Worm (Caenorhabditis elegans) whole organism, L4 larva: ENCODE results near the gene F13E9.9.

Experiments
- Y5F2A.4 ChIP-seq: fragments of 200-800 bp; sonication (Bioruptor generic); optimal IDR thresholded peaks from 2 replicates; lab custom pipeline; 2018; ENCODE audit warnings: mild to moderate bottlenecking, missing genetic modification characterization, missing compliant biosample characterization
- ZK546.5 ChIP-seq, 2 experiments: sonication (generic microtip); optimal IDR thresholded peaks; 2 replicates each; lab custom pipeline; 2017; ENCODE audit warnings: missing biosample characterization in 2 of 2, missing genetic modification characterization in 2 of 2
- aha-1 ChIP-seq: fragments of 150-350 bp; peaks from one replicate; lab custom pipeline; 2014; ENCODE audit warnings: missing biosample characterization, missing genetic modification characterization
- arid-1 ChIP-seq: fragments of 200-800 bp; sonication (Bioruptor generic); conservative IDR thresholded peaks from 2 replicates; pipeline ENCODE4 v1.3.6; 2022; ENCODE audit warnings: missing genetic modification reagents, missing genetic modification characterization, missing compliant biosample characterization
- ceh-28 ChIP-seq: fragments of 150-350 bp; optimal IDR thresholded peaks from 2 replicates; lab custom pipeline; 2014; ENCODE audit warnings: missing biosample characterization, missing genetic modification reagents, missing genetic modification characterization
- ceh-82 ChIP-seq: sonication (generic microtip); optimal IDR thresholded peaks from 2 replicates; lab custom pipeline; 2017; ENCODE audit warnings: missing biosample characterization, missing genetic modification characterization
- cey-2 ChIP-seq: sonication (generic microtip); optimal IDR thresholded peaks from 3 replicates; lab custom pipeline; 2017; ENCODE audit warnings: missing genetic modification characterization, mild to moderate bottlenecking, missing compliant biosample characterization, antibody characterized with exemption, borderline replicate concordance; ENCODE audit not compliant: insufficient read depth
- daf-16 ChIP-seq, 3 experiments: sonication (generic microtip); optimal IDR thresholded peaks; 2 replicates each; lab custom pipeline; 2016 to 2017; ENCODE audit warnings: missing genetic modification characterization in 3 of 3, missing genetic modification reagents in 3 of 3, mild to moderate bottlenecking in 2 of 3, missing compliant biosample characterization in 2 of 3, missing biosample characterization in 1 of 3, moderate library complexity in 1 of 3
- dpl-1 ChIP-seq: fragments of 150-350 bp; optimal IDR thresholded peaks from 2 replicates; lab custom pipeline; 2014; ENCODE audit warnings: missing biosample characterization, missing genetic modification reagents, missing genetic modification characterization
- dve-1 ChIP-seq: sonication (generic microtip); optimal IDR thresholded peaks from 2 replicates; lab custom pipeline; 2017; ENCODE audit warnings: antibody characterized with exemption, mild to moderate bottlenecking, missing genetic modification characterization, missing compliant biosample characterization; ENCODE audit not compliant: insufficient read depth
- hif-1 ChIP-seq, 2 experiments: sonication (generic microtip); optimal IDR thresholded peaks; 2 replicates each; lab custom pipeline; 2016 to 2017; ENCODE audit warnings: missing compliant biosample characterization in 2 of 2, missing genetic modification characterization in 2 of 2, missing genetic modification reagents in 2 of 2, missing genotype in 2 of 2, mild to moderate bottlenecking in 1 of 2
- hlh-11 ChIP-seq: fragments of 200-800 bp; sonication (Bioruptor generic); optimal IDR thresholded peaks from 2 replicates; lab custom pipeline; 2018; ENCODE audit warnings: mild to moderate bottlenecking, missing genetic modification characterization, missing compliant biosample characterization
- hlh-30 ChIP-seq: sonication (generic microtip); optimal IDR thresholded peaks from 2 replicates; lab custom pipeline; 2017; ENCODE audit warnings: antibody characterized with exemption, mild to moderate bottlenecking, missing genetic modification characterization, missing compliant biosample characterization; ENCODE audit not compliant: insufficient read depth
- lim-7 ChIP-seq: fragments of 200-800 bp; sonication (Bioruptor generic); IDR thresholded peaks from 2 replicates; pipeline ENCODE4 v1.3.6; 2022; ENCODE audit warnings: missing genetic modification characterization, missing compliant biosample characterization
- lin-29 ChIP-seq: fragments of 200-800 bp; sonication (Bioruptor generic); IDR thresholded peaks from 2 replicates; pipeline ENCODE4 v1.3.6; 2022; ENCODE audit warnings: missing genetic modification reagents, missing genetic modification characterization, missing compliant biosample characterization
- lsy-2 ChIP-seq, 2 experiments: fragments of 150-350 bp in 1 of 2; sonication (generic microtip) in 1 of 2; optimal IDR thresholded peaks; 2 replicates each; lab custom pipeline; 2014 to 2017; ENCODE audit warnings: missing biosample characterization in 2 of 2, missing genetic modification characterization in 2 of 2
- mdl-1 ChIP-seq, 2 experiments: fragments of 150-350 bp in 1 of 2; sonication (generic microtip) in 1 of 2; optimal IDR thresholded peaks; 2 replicates each; lab custom pipeline; 2014 to 2017; ENCODE audit warnings: missing biosample characterization in 2 of 2, missing genetic modification characterization in 2 of 2
- mep-1 ChIP-seq: fragments of 150-350 bp; sonication (generic microtip); optimal IDR thresholded peaks from 3 replicates; lab custom pipeline; 2014; ENCODE audit warnings: missing biosample characterization, missing genetic modification characterization
- mes-2 ChIP-seq: sonication (generic microtip); optimal IDR thresholded peaks from 2 replicates; lab custom pipeline; 2016; ENCODE audit warnings: missing genotype, mild to moderate bottlenecking, missing genetic modification characterization, missing compliant biosample characterization; ENCODE audit not compliant: poor library complexity, severe bottlenecking
- mxl-3 ChIP-seq: fragments of 200-800 bp; sonication (Bioruptor generic); optimal IDR thresholded peaks from 2 replicates; lab custom pipeline; 2018; ENCODE audit warnings: mild to moderate bottlenecking, missing genetic modification characterization, missing compliant biosample characterization
- nhr-237 ChIP-seq: sonication (generic microtip); optimal IDR thresholded peaks from 2 replicates; lab custom pipeline; 2017; ENCODE audit warnings: missing biosample characterization, missing genetic modification characterization
- nhr-25 ChIP-seq: sonication (generic microtip); optimal IDR thresholded peaks from 2 replicates; lab custom pipeline; 2017; ENCODE audit warnings: missing genetic modification characterization, mild to moderate bottlenecking, missing compliant biosample characterization, antibody characterized with exemption, moderate library complexity, borderline replicate concordance; ENCODE audit not compliant: insufficient read depth
- nhr-28 ChIP-seq: fragments of 150-350 bp; optimal IDR thresholded peaks from 2 replicates; lab custom pipeline; 2014; ENCODE audit warnings: missing biosample characterization, missing genetic modification characterization
- nhr-42 ChIP-seq: fragments of 200-800 bp; sonication (Bioruptor generic); IDR thresholded peaks from 2 replicates; pipeline ENCODE4 v1.3.6; 2022; ENCODE audit warnings: missing genetic modification characterization, missing compliant biosample characterization
- nhr-48 ChIP-seq: sonication (generic microtip); optimal IDR thresholded peaks from 2 replicates; lab custom pipeline; 2016; ENCODE audit warnings: mild to moderate bottlenecking, missing genetic modification characterization, missing compliant biosample characterization
- nhr-6 ChIP-seq: fragments of 150-350 bp; optimal IDR thresholded peaks from 2 replicates; lab custom pipeline; 2014; ENCODE audit warnings: missing biosample characterization, missing genetic modification characterization
- pha-4 ChIP-seq, 2 experiments: fragments of 150-350 bp in 1 of 2; fragments of 200-800 bp in 1 of 2; sonication (Bioruptor generic) in 1 of 2; IDR thresholded peaks in 1 of 2; optimal IDR thresholded peaks in 1 of 2; 2 replicates each; pipeline versions ENCODE4 v1.3.6 to Lab custom; 2014 to 2022; ENCODE audit warnings: missing genetic modification characterization in 2 of 2, missing genetic modification reagents in 2 of 2, missing biosample characterization in 1 of 2, missing compliant biosample characterization in 1 of 2
- rbr-2 ChIP-seq: sonication (generic microtip); optimal IDR thresholded peaks from 2 replicates; lab custom pipeline; 2016; ENCODE audit warnings: missing genotype, missing genetic modification characterization, missing compliant biosample characterization
- tag-97 ChIP-seq: fragments of 200-800 bp; sonication (Bioruptor generic); IDR thresholded peaks from 2 replicates; pipeline ENCODE4 v1.3.6; 2022; ENCODE audit warnings: missing genetic modification characterization, missing compliant biosample characterization
- unc-130 ChIP-seq: sonication (generic microtip); optimal IDR thresholded peaks from 2 replicates; lab custom pipeline; 2016; ENCODE audit warnings: missing genetic modification reagents, missing genetic modification characterization, missing compliant biosample characterization
- unc-62 ChIP-seq, 3 experiments: fragments of 150-350 bp in 1 of 3; sonication (generic microtip); optimal IDR thresholded peaks in 2 of 3; peaks in 1 of 3; 1 replicate in 1 of 3; 2 replicates in 2 of 3; lab custom pipeline; 2014 to 2017; ENCODE audit warnings: missing biosample characterization in 3 of 3, missing genetic modification characterization in 3 of 3, missing genetic modification reagents in 3 of 3, missing genotype in 1 of 3
- vab-7 ChIP-seq: fragments of 200-800 bp; sonication (Bioruptor generic); IDR thresholded peaks from 2 replicates; pipeline ENCODE4 v1.3.6; 2022; ENCODE audit warnings: missing genetic modification reagents, missing genetic modification characterization, missing compliant biosample characterization

Gene F13E9.9

ce11 chrIV:10855049-10855448, 43.9 kb downstream of the F13E9.9 start, which contains the start of gene T11G6.3 (continued):
- no peak for TF ChIP-seq dpl-1 (GFP tag; lab: Kevin White, UChicago)
- no peak for TF ChIP-seq daf-16 (GFP tag; optimal IDR thresholded peaks at IDR 0.05; lab: Kevin White, UChicago)
- TF ChIP-seq daf-16 (tag; optimal IDR thresholded peaks at IDR 0.05; lab: Kevin White, UChicago): no peak
- TF ChIP-seq hlh-11 (tag; lab: Kevin White, UChicago): peak; percentile 6
- TF ChIP-seq ceh-28 (tag; lab: Kevin White, UChicago): no peak
- TF ChIP-seq ZK546.5 (tag; optimal IDR thresholded peaks at IDR 0.05; lab: Kevin White, UChicago): no peak
- TF ChIP-seq vab-7: no peak
- no peak for TF ChIP-seq unc-130 (GFP tag; lab: Kevin White, UChicago)
- no peak for TF ChIP-seq nhr-42 (GFP tag; lab: Robert Waterston, UW)
- no peak for TF ChIP-seq lim-7 (GFP tag; lab: Robert Waterston, UW)
- TF ChIP-seq cey-2 (tag; lab: Kevin White, UChicago): peak; percentile 4
- TF ChIP-seq nhr-237 (tag; lab: Kevin White, UChicago): no peak
- TF ChIP-seq mxl-3: no peak

ce11 chrIV:10854042-10854441, 44.9 kb downstream of the F13E9.9 start:
- TF ChIP-seq rbr-2 (tag; lab: Kevin White, UChicago): no peak
- TF ChIP-seq aha-1 (tag; lab: Kevin White, UChicago): peak; percentile 53

- no peak for TF ChIP-seq daf-16 (GFP tag; optimal IDR thresholded peaks at IDR 0.05; lab: Kevin White, UChicago)
- peak; percentile 35 for TF ChIP-seq daf-16 (tag; optimal IDR thresholded peaks at IDR 0.05; lab: Kevin White, UChicago)
- TF ChIP-seq lsy-2 (tag; optimal IDR thresholded peaks at IDR 0.05; lab: Kevin White, UChicago): peak in 1 of 2 experiments; percentile 57
- no peak for TF ChIP-seq nhr-48 (tag; lab: Kevin White, UChicago)
- TF ChIP-seq hif-1 (tag; optimal IDR thresholded peaks at IDR 0.05; lab: Kevin White, UChicago): no peak
- no peak for TF ChIP-seq lin-29 (GFP tag; lab: Robert Waterston, UW)
- TF ChIP-seq mes-2 (tag; lab: Kevin White, UChicago): peak; percentile 3
- peak in 1 of 2 experiments; percentile 45 for TF ChIP-seq mdl-1 (tag; optimal IDR thresholded peaks at IDR 0.05; lab: Kevin White, UChicago)
- peak; percentile 44 for TF ChIP-seq nhr-28 (tag; lab: Kevin White, UChicago)
- TF ChIP-seq nhr-6 (tag; lab: Kevin White, UChicago): peak; percentile 26
- TF ChIP-seq pha-4 (GFP tag; IDR thresholded peaks at IDR 0.05; lab: Robert Waterston, UW): no peak
- peak; percentile 19 for TF ChIP-seq pha-4 (tag; optimal IDR thresholded peaks at IDR 0.05; lab: Kevin White, UChicago)
- TF ChIP-seq Y5F2A.4 (GFP tag; lab: Kevin White, UChicago): no peak
- peak; percentile 12 for TF ChIP-seq hlh-11 (tag; lab: Kevin White, UChicago)
- peak; percentile 42 for TF ChIP-seq mep-1
- TF ChIP-seq arid-1 (GFP tag; lab: Robert Waterston, UW): no peak
- peak; percentile 42 for TF ChIP-seq dve-1 (tag; lab: Kevin White, UChicago)
- TF ChIP-seq tag-97 (GFP tag; lab: Robert Waterston, UW): no peak
- peak; percentile 4 for TF ChIP-seq hlh-30 (tag; lab: Kevin White, UChicago)
Observed at ce11 chrIV:10852403-10852802, 46.6 kb downstream of the F13E9.9 start.

ce11 chrIV:10851833-10852232, 47.2 kb downstream of the F13E9.9 start, which contains the start of gene T11G6.4:
Gene T11G6.4, minus strand, starts transcription at chrIV:10851933.
- TF ChIP-seq aha-1 (tag; lab: Kevin White, UChicago) (peak; percentile 70), nhr-25 (tag; lab: Kevin White, UChicago) (no peak)

ce11 chrIV:10851136-10851535, 47.9 kb downstream of the F13E9.9 start:
- TF ChIP-seq unc-62 (GFP tag; optimal IDR thresholded peaks at IDR 0.05 in 1 of 2; lab: Kevin White, UChicago): peak in 1 of 2 experiments; percentile 50
- TF ChIP-seq unc-62 (tag; optimal IDR thresholded peaks at IDR 0.05; lab: Kevin White, UChicago): no peak
- TF ChIP-seq cey-2 (tag; lab: Kevin White, UChicago): no peak
- TF ChIP-seq ceh-82 (tag; lab: Kevin White, UChicago): no peak
